Fruit fly (Drosophila melanogaster) whole organism, wandering third instar larva: Measurements from ENCODE around the gene CG32086.

Experiments
- CG9705 ChIP-seq: fragments of 200-800 bp; sonication (Bioruptor generic); optimal IDR thresholded peaks from 2 replicates; lab custom pipeline; 2018; ENCODE audit warnings: missing biosample characterization, mild to moderate bottlenecking, missing genetic modification characterization
- GATAd ChIP-seq: sonication (Bioruptor generic); optimal IDR thresholded peaks from 2 replicates; lab custom pipeline; 2016; ENCODE audit warnings: missing biosample characterization, missing genetic modification characterization
- HLH106 ChIP-seq: fragments of 200-800 bp; optimal IDR thresholded peaks from 3 replicates; lab custom pipeline; 2019; ENCODE audit warnings: missing biosample characterization, mild to moderate bottlenecking, missing genetic modification characterization, moderate library complexity
- Myc ChIP-seq: fragments of >200 bp; optimal IDR thresholded peaks from 2 replicates; lab custom pipeline; 2017
- OdsH ChIP-seq: fragments of 200-800 bp; sonication (Bioruptor generic); optimal IDR thresholded peaks from 2 replicates; lab custom pipeline; 2016; ENCODE audit warnings: missing biosample characterization, mild to moderate bottlenecking, missing genetic modification characterization
- Sp1 ChIP-seq: fragments of 200-800 bp; sonication (Bioruptor generic); optimal IDR thresholded peaks from 3 replicates; lab custom pipeline; 2019; ENCODE audit warnings: missing biosample characterization, mild to moderate bottlenecking, missing genetic modification characterization, moderate library complexity
- dsf ChIP-seq: sonication (Bioruptor generic); optimal IDR thresholded peaks from 2 replicates; lab custom pipeline; 2016; ENCODE audit warnings: missing biosample characterization, missing genetic modification characterization, borderline replicate concordance
- tai ChIP-seq: sonication (Bioruptor generic); optimal IDR thresholded peaks from 2 replicates; lab custom pipeline; 2016; ENCODE audit warnings: missing biosample characterization, missing genetic modification characterization
- woc ChIP-seq: sonication (Bioruptor generic); optimal IDR thresholded peaks from 2 replicates; lab custom pipeline; 2016; ENCODE audit warnings: missing biosample characterization, mild to moderate bottlenecking, missing genetic modification characterization

dm6 chr3L:11543681-11544299 is 40.1 kb downstream of the CG32086 start:
- no peak for TF ChIP-seq Sp1 (GFP tag; lab: Kevin White, UChicago)
- no peak for TF ChIP-seq OdsH (GFP tag; lab: Kevin White, UChicago)
- TF ChIP-seq woc: no peak
- no peak for TF ChIP-seq dsf (GFP tag; lab: Kevin White, UChicago)
- TF ChIP-seq Myc (lab: Kevin White, UChicago): no peak
- TF ChIP-seq HLH106 (tag; lab: Kevin White, UChicago): no peak
- TF ChIP-seq GATAd (GFP tag; lab: Kevin White, UChicago): no peak
- no peak for TF ChIP-seq CG9705 (GFP tag; lab: Kevin White, UChicago)
- no peak for TF ChIP-seq tai (GFP tag; lab: Kevin White, UChicago)
